Fruit fly (Drosophila melanogaster) whole organism, embryonic: ENCODE results near the gene CG17187.

Experiments
- CG10321 ChIP-seq: fragments of 200-800 bp; sonication (Bioruptor generic); IDR thresholded peaks from 2 replicates; pipeline ENCODE4 v1.3.6; 2022; ENCODE audit warnings: missing biosample characterization, missing genetic modification characterization
- CG11456 ChIP-seq: fragments of 200-800 bp; sonication (Bioruptor generic); IDR thresholded peaks from 3 replicates; pipeline ENCODE4 v1.3.6; 2022; ENCODE audit warnings: missing biosample characterization, missing genetic modification characterization
- CG16813 ChIP-seq: fragments of 200-800 bp; sonication (Bioruptor generic); IDR thresholded peaks from 3 replicates; pipeline ENCODE4 v1.3.6; 2022; ENCODE audit warnings: missing biosample characterization, missing genetic modification characterization; ENCODE audit not compliant: partially characterized antibody
- CG2889 ChIP-seq: fragments of 200-800 bp; sonication (Bioruptor generic); IDR thresholded peaks from 3 replicates; pipeline ENCODE4 v1.3.6; 2022; ENCODE audit warnings: missing biosample characterization, missing genetic modification characterization
- CG33213 ChIP-seq: fragments of 200-800 bp; sonication (Bioruptor generic); optimal IDR thresholded peaks from 3 replicates; lab custom pipeline; 2016; ENCODE audit warnings: missing biosample characterization, missing genetic modification characterization
- CG6791 ChIP-seq: fragments of 200-800 bp; sonication (Bioruptor generic); IDR thresholded peaks from 3 replicates; pipeline ENCODE4 v1.3.6; 2022; ENCODE audit warnings: missing biosample characterization, missing genetic modification characterization; ENCODE audit not compliant: partially characterized antibody
- CG8281 ChIP-seq: fragments of 200-800 bp; sonication (Bioruptor generic); optimal IDR thresholded peaks from 2 replicates; lab custom pipeline; 2018; ENCODE audit warnings: missing biosample characterization, mild to moderate bottlenecking, missing genetic modification characterization, moderate library complexity
- Dp ChIP-seq: fragments of 200-800 bp; sonication (Bioruptor generic); optimal IDR thresholded peaks from 2 replicates; lab custom pipeline; 2018; ENCODE audit warnings: missing biosample characterization, mild to moderate bottlenecking, missing genetic modification characterization, moderate library complexity
- GATAe ChIP-seq: fragments of 200-800 bp; sonication (Bioruptor generic); conservative IDR thresholded peaks from 2 replicates; pipeline ENCODE4 v1.3.6; 2022; ENCODE audit warnings: missing biosample characterization, missing genetic modification characterization
- H2.0 ChIP-seq: fragments of 200-800 bp; sonication (Bioruptor generic); IDR thresholded peaks from 2 replicates; pipeline ENCODE4 v1.3.6; 2022; ENCODE audit warnings: missing biosample characterization, missing genetic modification characterization
- Hey ChIP-seq: fragments of 200-800 bp; sonication (Bioruptor generic); optimal IDR thresholded peaks from 3 replicates; lab custom pipeline; 2018; ENCODE audit warnings: missing biosample characterization, mild to moderate bottlenecking, missing genetic modification characterization
- Med ChIP-seq: fragments of 200-800 bp; sonication (Bioruptor generic); peaks from one replicate; lab custom pipeline; 2016; ENCODE audit warnings: missing biosample characterization, missing genetic modification characterization, mild to moderate bottlenecking, inconsistent platforms, moderate library complexity
- Meics ChIP-seq: fragments of 200-800 bp; sonication (Bioruptor generic); optimal IDR thresholded peaks from 2 replicates; lab custom pipeline; 2017; ENCODE audit warnings: missing biosample characterization, mild to moderate bottlenecking, missing genetic modification characterization
- Ptx1 ChIP-seq: fragments of 200-800 bp; sonication (Bioruptor generic); IDR thresholded peaks from 2 replicates; pipeline ENCODE4 v1.3.6; 2022; ENCODE audit warnings: missing biosample characterization, missing genetic modification characterization
- ato ChIP-seq: fragments of 200-800 bp; sonication (Bioruptor generic); IDR thresholded peaks from 2 replicates; pipeline ENCODE4 v1.3.6; 2022; ENCODE audit warnings: missing biosample characterization, missing genetic modification characterization; ENCODE audit not compliant: partially characterized antibody
- chn ChIP-seq: fragments of 200-800 bp; sonication (Bioruptor generic); optimal IDR thresholded peaks from 2 replicates; lab custom pipeline; 2016; ENCODE audit warnings: missing biosample characterization, missing genetic modification characterization
- crol ChIP-seq: fragments of 200-800 bp; sonication (Bioruptor generic); IDR thresholded peaks from 2 replicates; pipeline ENCODE4 v1.3.6; 2022; ENCODE audit warnings: missing biosample characterization, missing genetic modification characterization
- dm ChIP-seq: fragments of 200-800 bp; sonication (Bioruptor generic); optimal IDR thresholded peaks from 3 replicates; lab custom pipeline; 2016; ENCODE audit warnings: missing biosample characterization, missing genetic modification characterization
- fd64A ChIP-seq: fragments of 200-800 bp; sonication (Bioruptor generic); optimal IDR thresholded peaks from 3 replicates; lab custom pipeline; 2018; ENCODE audit warnings: missing biosample characterization, mild to moderate bottlenecking, missing genetic modification characterization
- lov ChIP-seq, 2 experiments: fragments of 200-800 bp in 1 of 2; fragments of >200 bp in 1 of 2; sonication (Bioruptor generic) in 1 of 2; IDR thresholded peaks in 1 of 2; optimal IDR thresholded peaks in 1 of 2; 2 replicates in 1 of 2; 3 replicates in 1 of 2; pipeline versions ENCODE4 v1.3.6 to Lab custom; 2017 to 2022; ENCODE audit warnings: missing biosample characterization in 1 of 2, missing genetic modification characterization in 1 of 2
- toy ChIP-seq: fragments of 200-800 bp; sonication (Bioruptor generic); IDR thresholded peaks from 2 replicates; pipeline ENCODE4 v1.3.6; 2022; ENCODE audit warnings: missing biosample characterization, missing genetic modification characterization

The CG17187 gene

DNA sequence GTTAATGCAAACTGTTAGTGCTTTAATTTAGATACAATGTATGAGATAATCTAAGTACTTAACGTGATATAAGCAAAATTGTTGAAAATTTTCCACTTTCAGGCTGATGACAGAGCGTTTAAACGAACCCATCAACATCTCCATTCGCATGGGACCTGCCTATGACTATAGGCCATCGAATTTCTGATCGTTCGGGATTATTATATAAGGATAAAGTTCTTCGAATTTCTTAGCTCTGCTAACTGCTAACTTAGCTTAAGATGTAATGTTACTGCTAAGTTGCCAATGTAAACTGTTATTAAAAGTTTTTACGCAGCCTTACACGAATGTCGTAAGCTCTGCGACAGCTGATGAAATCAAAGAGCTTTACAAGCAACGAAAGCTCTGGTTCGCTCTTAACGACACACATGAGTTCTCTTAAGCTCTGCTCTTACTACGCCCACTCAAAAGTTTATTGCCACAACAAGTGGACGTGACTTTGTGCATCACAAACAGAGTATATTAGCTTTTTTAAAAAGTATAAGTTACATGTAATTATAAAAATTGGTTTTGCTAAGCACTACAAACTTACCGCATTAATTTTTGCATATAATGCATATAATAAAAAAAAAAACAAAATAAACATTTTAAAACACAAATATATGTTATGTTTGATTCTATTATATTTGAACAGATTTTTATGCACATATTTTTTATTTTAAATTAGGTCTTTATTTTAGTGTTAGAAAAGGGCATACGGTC is 34.9 kb downstream of the CG17187 start (continued):
- TF ChIP-seq toy (GFP tag; lab: Robert Waterston, UW) (peak; percentile 93), Ptx1 (peak; percentile 99), crol (GFP tag; lab: Robert Waterston, UW) (peak; percentile 73), lov (optimal IDR thresholded peaks at IDR 0.05; lab: Kevin White, UChicago) (no peak), lov (GFP tag; IDR thresholded peaks at IDR 0.05; lab: Robert Waterston, UW) (peak; percentile 88; the same call in 2 of the 3 replicates), H2.0 (peak; percentile 96), CG8281 (tag; lab: Kevin White, UChicago) (peak; percentile 93), CG2889 (GFP tag; lab: Robert Waterston, UW) (peak; percentile 96), chn (GFP tag; lab: Kevin White, UChicago) (peak; percentile 81), ato (GFP tag; lab: Robert Waterston, UW) (no peak), fd64A (GFP tag; lab: Kevin White, UChicago) (peak; percentile 85), CG6791 (GFP tag; lab: Robert Waterston, UW) (no peak), CG10321 (GFP tag; lab: Robert Waterston, UW) (peak; percentile 79), Dp (GFP tag; lab: Kevin White, UChicago) (peak; percentile 23)

dm6 chr3R:11195792-11196191 is 35.9 kb downstream of the CG17187 start, which contains the start of gene CG18577:
Gene CG18577, plus strand, starts transcription at chr3R:11196092.
- TF ChIP-seq GATAe (GFP tag; lab: Robert Waterston, UW) = peak; percentile 18; the same call in 1 of the 2 replicates
- no peak for TF ChIP-seq dm (GFP tag; lab: Kevin White, UChicago)
- peak; percentile 55 for TF ChIP-seq Meics (GFP tag; lab: Kevin White, UChicago)
- 0 out of 3 replicates have a peak, but pooled peaks have one; percentile 5 for TF ChIP-seq CG11456 (GFP tag; lab: Robert Waterston, UW)
- no peak for TF ChIP-seq CG33213 (GFP tag; lab: Kevin White, UChicago)
- peak; percentile 87 for TF ChIP-seq Med (GFP tag; lab: Kevin White, UChicago)
- TF ChIP-seq CG16813 (GFP tag; lab: Robert Waterston, UW) = no peak
- peak; percentile 41 for TF ChIP-seq Hey
- TF ChIP-seq, all 482 proteins: peak for 5
